Worm (Caenorhabditis elegans): ENCODE data around the gene F28F8.9.

ce11 chrV:15625561-15625960, 47.1 kb upstream of the F28F8.9 start, which contains the start of gene C55A1.11:
- no peak for TF ChIP-seq klf-2 (GFP tag; conservative IDR thresholded peaks at IDR 0.05)
- TF ChIP-seq cog-1 (tag; optimal IDR thresholded peaks at IDR 0.05), result no peak
- no peak for TF ChIP-seq ztf-29 (GFP tag; IDR thresholded peaks at IDR 0.05)
- TF ChIP-seq tab-1 (GFP tag; IDR thresholded peaks at IDR 0.05), result no peak

Measured in whole organism, midembryonic.